Fruit fly (Drosophila melanogaster) whole organism, embryonic: Measurements from ENCODE around the gene Drsl5.

ENCODE experiments used
- Aef1 ChIP-seq: fragments of 200-800 bp; sonication (Bioruptor generic); IDR thresholded peaks from 3 replicates; pipeline ENCODE4 v1.3.6; 2022; ENCODE audit warnings: missing biosample characterization, missing genetic modification characterization
- Blimp-1 ChIP-seq: fragments of 200-800 bp; sonication (Bioruptor generic); optimal IDR thresholded peaks from 3 replicates; lab custom pipeline; 2018; ENCODE audit warnings: missing biosample characterization, missing genetic modification characterization, mild to moderate bottlenecking, moderate library complexity, missing genetic modification reagents
- CG10267 ChIP-seq: fragments of 200-800 bp; sonication (Bioruptor generic); optimal IDR thresholded peaks from 2 replicates; lab custom pipeline; 2018; ENCODE audit warnings: missing biosample characterization, mild to moderate bottlenecking, missing genetic modification characterization, moderate library complexity
- CG10366 ChIP-seq: fragments of 200-800 bp; sonication (Bioruptor generic); IDR thresholded peaks from 2 replicates; pipeline ENCODE4 v1.3.6; 2022; ENCODE audit warnings: missing biosample characterization, missing genetic modification characterization
- CG11093 ChIP-seq: fragments of 200-800 bp; sonication (Bioruptor generic); IDR thresholded peaks from 3 replicates; pipeline ENCODE4 v1.3.6; 2022; ENCODE audit warnings: missing biosample characterization, missing genetic modification characterization
- CG12219 ChIP-seq: fragments of 200-800 bp; sonication (Bioruptor generic); optimal IDR thresholded peaks from 3 replicates; lab custom pipeline; 2018; ENCODE audit warnings: missing biosample characterization, mild to moderate bottlenecking, missing genetic modification characterization
- CG13424 ChIP-seq: fragments of 200-800 bp; sonication (Bioruptor generic); optimal IDR thresholded peaks from 2 replicates; lab custom pipeline; 2019; ENCODE audit warnings: missing biosample characterization, mild to moderate bottlenecking, missing genetic modification characterization, moderate library complexity
- CG14050 ChIP-seq: fragments of 200-800 bp; sonication (Bioruptor generic); IDR thresholded peaks from 3 replicates; pipeline ENCODE4 v1.3.6; 2022; ENCODE audit warnings: missing biosample characterization, missing genetic modification characterization
- CG14860 ChIP-seq: fragments of 200-800 bp; sonication (Bioruptor generic); IDR thresholded peaks from 3 replicates; pipeline ENCODE4 v1.3.6; 2022; ENCODE audit warnings: missing biosample characterization, missing genetic modification characterization; ENCODE audit not compliant: partially characterized antibody
- CG17361 ChIP-seq: fragments of 200-800 bp; sonication (Bioruptor generic); IDR thresholded peaks from 3 replicates; pipeline ENCODE4 v1.3.6; 2022; ENCODE audit warnings: missing biosample characterization, missing genetic modification characterization
- CG17912 ChIP-seq: fragments of 200-800 bp; sonication (Bioruptor generic); optimal IDR thresholded peaks from 2 replicates; lab custom pipeline; 2018; ENCODE audit warnings: missing biosample characterization, mild to moderate bottlenecking, missing genetic modification characterization
- CG18262 ChIP-seq: fragments of 200-800 bp; optimal IDR thresholded peaks from 3 replicates; lab custom pipeline; 2019; ENCODE audit warnings: missing biosample characterization, mild to moderate bottlenecking, missing genetic modification characterization, moderate library complexity
- CG43689 ChIP-seq: fragments of 200-800 bp; sonication (Bioruptor generic); IDR thresholded peaks from 2 replicates; pipeline ENCODE4 v1.3.6; 2022; ENCODE audit warnings: missing biosample characterization, missing genetic modification characterization
- CG6175 ChIP-seq: fragments of 200-800 bp; sonication (Bioruptor generic); IDR thresholded peaks from 3 replicates; pipeline ENCODE4 v1.3.6; 2022; ENCODE audit warnings: missing biosample characterization, missing genetic modification characterization
- CG6854 ChIP-seq: fragments of 200-800 bp; sonication (Bioruptor generic); optimal IDR thresholded peaks from 3 replicates; lab custom pipeline; 2017; ENCODE audit warnings: missing biosample characterization, mild to moderate bottlenecking, missing genetic modification characterization
- CG7556 ChIP-seq: fragments of 200-800 bp; sonication (Bioruptor generic); optimal IDR thresholded peaks from 2 replicates; lab custom pipeline; 2017; ENCODE audit warnings: missing biosample characterization, mild to moderate bottlenecking, missing genetic modification characterization
- Chrac-16 ChIP-seq: fragments of 200-800 bp; sonication (Bioruptor generic); optimal IDR thresholded peaks from 3 replicates; lab custom pipeline; 2016; ENCODE audit warnings: missing biosample characterization, missing genetic modification characterization
- Dek ChIP-seq: fragments of 200-800 bp; sonication (Bioruptor generic); optimal IDR thresholded peaks from 3 replicates; lab custom pipeline; 2019; ENCODE audit warnings: missing biosample characterization, mild to moderate bottlenecking, missing genetic modification characterization, moderate library complexity
- Dfd ChIP-seq, 2 experiments: fragments of >200 bp; optimal IDR thresholded peaks; 2 replicates each; lab custom pipeline; 2017; ENCODE audit warnings: missing biosample characterization in 2 of 2, missing genetic modification characterization in 2 of 2
- Dp ChIP-seq: fragments of 200-800 bp; sonication (Bioruptor generic); optimal IDR thresholded peaks from 2 replicates; lab custom pipeline; 2018; ENCODE audit warnings: missing biosample characterization, mild to moderate bottlenecking, missing genetic modification characterization, moderate library complexity
- Drgx ChIP-seq: fragments of 200-800 bp; sonication (Bioruptor generic); IDR thresholded peaks from 2 replicates; pipeline ENCODE4 v1.3.6; 2022; ENCODE audit warnings: missing biosample characterization, missing genetic modification characterization
- HLH3B ChIP-seq: fragments of 200-800 bp; sonication (Bioruptor generic); IDR thresholded peaks from 2 replicates; pipeline ENCODE4 v1.3.6; 2022; ENCODE audit warnings: missing biosample characterization, missing genetic modification characterization
- HLH54F ChIP-seq: fragments of 200-800 bp; sonication (Bioruptor generic); optimal IDR thresholded peaks from 3 replicates; lab custom pipeline; 2016; ENCODE audit warnings: missing biosample characterization, missing genetic modification characterization
- HLHmδ ChIP-seq: fragments of 200-800 bp; sonication (Bioruptor generic); optimal IDR thresholded peaks from 2 replicates; lab custom pipeline; 2018; ENCODE audit warnings: missing biosample characterization, mild to moderate bottlenecking, missing genetic modification characterization, moderate library complexity
- HmgZ ChIP-seq: fragments of 200-800 bp; sonication (Bioruptor generic); optimal IDR thresholded peaks from 2 replicates; lab custom pipeline; 2018; ENCODE audit warnings: missing biosample characterization, mild to moderate bottlenecking, missing genetic modification characterization
- MBD-R2 ChIP-seq: fragments of 200-800 bp; sonication (Bioruptor generic); IDR thresholded peaks from 2 replicates; pipeline ENCODE4 v1.3.6; 2022; ENCODE audit warnings: missing biosample characterization, missing genetic modification characterization
- Max ChIP-seq: fragments of 200-800 bp; sonication (Bioruptor generic); optimal IDR thresholded peaks from 2 replicates; lab custom pipeline; 2016; ENCODE audit warnings: missing biosample characterization, mild to moderate bottlenecking, missing genetic modification characterization
- Mes4 ChIP-seq: fragments of 200-800 bp; sonication (Bioruptor generic); optimal IDR thresholded peaks from 2 replicates; lab custom pipeline; 2016; ENCODE audit warnings: missing biosample characterization, missing genetic modification characterization
- NC2β ChIP-seq: fragments of 200-800 bp; sonication (Bioruptor generic); optimal IDR thresholded peaks from 2 replicates; lab custom pipeline; 2016; ENCODE audit warnings: missing biosample characterization, missing genetic modification characterization
- Rfx ChIP-seq: fragments of 200-800 bp; sonication (Bioruptor generic); IDR thresholded peaks from 2 replicates; pipeline ENCODE4 v1.3.6; 2022; ENCODE audit warnings: missing biosample characterization, missing genetic modification characterization
- Sox100B ChIP-seq: fragments of 200-800 bp; sonication (Bioruptor generic); optimal IDR thresholded peaks from 3 replicates; lab custom pipeline; 2018; ENCODE audit warnings: missing biosample characterization, mild to moderate bottlenecking, missing genetic modification characterization
- Stat92E ChIP-seq, 3 experiments: fragments of >200 bp in 2 of 3; fragments of 200-800 bp in 1 of 3; sonication (Bioruptor generic) in 1 of 3; optimal IDR thresholded peaks; 2 replicates each; lab custom pipeline; 2017 to 2019; ENCODE audit warnings: missing biosample characterization in 3 of 3, missing genetic modification characterization in 3 of 3, mild to moderate bottlenecking in 1 of 3, moderate library complexity in 1 of 3
- Taf1 ChIP-seq: fragments of 200-800 bp; sonication (Bioruptor generic); IDR thresholded peaks from 2 replicates; pipeline ENCODE4 v1.3.6; 2022; ENCODE audit warnings: missing biosample characterization, missing genetic modification characterization
- Xbp1 ChIP-seq: fragments of 200-800 bp; sonication (Bioruptor generic); optimal IDR thresholded peaks from 3 replicates; lab custom pipeline; 2016; ENCODE audit warnings: missing biosample characterization, mild to moderate bottlenecking, missing genetic modification characterization
- amos ChIP-seq: fragments of 200-800 bp; sonication (Bioruptor generic); IDR thresholded peaks from 2 replicates; pipeline ENCODE4 v1.3.6; 2022; ENCODE audit warnings: missing biosample characterization, missing genetic modification characterization; ENCODE audit not compliant: partially characterized antibody
- ap ChIP-seq: fragments of 200-800 bp; sonication (Bioruptor generic); IDR thresholded peaks from 2 replicates; pipeline ENCODE4 v1.3.6; 2022; ENCODE audit warnings: missing biosample characterization, missing genetic modification characterization
- ara ChIP-seq: fragments of 200-800 bp; sonication (Bioruptor generic); IDR thresholded peaks from 2 replicates; pipeline ENCODE4 v1.3.6; 2022; ENCODE audit warnings: missing biosample characterization, missing genetic modification characterization
- bigmax ChIP-seq: fragments of 200-800 bp; sonication (Bioruptor generic); optimal IDR thresholded peaks from 2 replicates; lab custom pipeline; 2018; ENCODE audit warnings: missing biosample characterization, mild to moderate bottlenecking, missing genetic modification characterization
- cas ChIP-seq: fragments of 200-800 bp; sonication (Bioruptor generic); IDR thresholded peaks from 2 replicates; pipeline ENCODE4 v1.3.6; 2022; ENCODE audit warnings: missing biosample characterization, missing genetic modification characterization
- da ChIP-seq: fragments of 200-800 bp; sonication (Bioruptor generic); optimal IDR thresholded peaks from 2 replicates; lab custom pipeline; 2016; ENCODE audit warnings: missing biosample characterization, missing genetic modification characterization
- ems ChIP-seq: fragments of 200-800 bp; sonication (Bioruptor generic); optimal IDR thresholded peaks from 3 replicates; lab custom pipeline; 2016; ENCODE audit warnings: missing biosample characterization, missing genetic modification characterization
- fru ChIP-seq: fragments of >200 bp; optimal IDR thresholded peaks from 2 replicates; lab custom pipeline; 2017
- ftz-f1 ChIP-seq: fragments of 200-800 bp; sonication (Bioruptor generic); optimal IDR thresholded peaks from 2 replicates; lab custom pipeline; 2016; ENCODE audit warnings: missing biosample characterization, missing genetic modification characterization
- gce ChIP-seq: fragments of 200-800 bp; sonication (Bioruptor generic); IDR thresholded peaks from 3 replicates; pipeline ENCODE4 v1.3.6; 2022; ENCODE audit warnings: missing biosample characterization, missing genetic modification characterization
- grau ChIP-seq: fragments of 200-800 bp; optimal IDR thresholded peaks from 3 replicates; lab custom pipeline; 2019; ENCODE audit warnings: missing biosample characterization, mild to moderate bottlenecking, missing genetic modification characterization, moderate library complexity
- jigr1 ChIP-seq: fragments of 200-800 bp; sonication (Bioruptor generic); IDR thresholded peaks from 3 replicates; pipeline ENCODE4 v1.3.6; 2022; ENCODE audit warnings: missing biosample characterization, missing genetic modification characterization
- jumu ChIP-seq: fragments of 200-800 bp; sonication (Bioruptor generic); optimal IDR thresholded peaks from 3 replicates; lab custom pipeline; 2016; ENCODE audit warnings: missing biosample characterization, missing genetic modification characterization
- lmd ChIP-seq: fragments of 200-800 bp; sonication (Bioruptor generic); IDR thresholded peaks from 2 replicates; pipeline ENCODE4 v1.3.6; 2022; ENCODE audit warnings: missing biosample characterization, missing genetic modification characterization
- peb ChIP-seq: fragments of 200-800 bp; sonication (Bioruptor generic); IDR thresholded peaks from 2 replicates; pipeline ENCODE4 v1.3.6; 2022; ENCODE audit warnings: missing biosample characterization, missing genetic modification characterization
- seq ChIP-seq: fragments of 200-800 bp; sonication (Bioruptor generic); IDR thresholded peaks from 2 replicates; pipeline ENCODE4 v1.3.6; 2022; ENCODE audit warnings: missing biosample characterization, missing genetic modification characterization
- sima ChIP-seq: fragments of 200-800 bp; sonication (Bioruptor generic); optimal IDR thresholded peaks from 2 replicates; lab custom pipeline; 2016; ENCODE audit warnings: missing biosample characterization, missing genetic modification characterization
- sisA ChIP-seq: fragments of 200-800 bp; sonication (Bioruptor generic); IDR thresholded peaks from 2 replicates; pipeline ENCODE4 v1.3.6; 2022; ENCODE audit warnings: missing biosample characterization, missing genetic modification characterization
- yki ChIP-seq: fragments of >200 bp; optimal IDR thresholded peaks from 3 replicates; lab custom pipeline; 2018

Gene Drsl5

DNA sequence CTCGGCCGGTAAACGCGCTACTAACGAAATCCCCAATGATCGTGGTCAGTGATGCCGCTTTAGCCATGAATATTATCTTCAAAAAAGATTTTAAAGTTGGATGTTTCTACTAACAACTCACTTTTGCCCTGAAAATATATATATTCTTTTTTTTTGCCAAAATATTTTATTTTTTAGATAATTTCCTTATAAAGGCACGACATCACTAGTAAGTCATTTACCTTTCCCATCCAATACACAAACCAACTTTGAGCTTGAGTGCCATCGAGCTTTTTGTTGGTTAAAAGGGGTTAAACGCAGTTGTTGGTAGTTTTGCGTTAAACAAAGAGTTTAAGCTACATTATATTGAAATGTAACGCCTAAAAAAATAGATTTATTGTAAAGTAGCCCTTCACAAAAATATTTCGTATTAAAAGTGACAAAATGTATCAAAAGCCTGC lies 13.5 kb upstream of the Drsl5 start, which contains the start of gene CG14968 (continued):
- TF ChIP-seq CG14860 (GFP tag; lab: Robert Waterston, UW) (no peak), CG17912 (GFP tag; lab: Kevin White, UChicago) (peak; percentile 76), MBD-R2 (peak; percentile 93), ara (GFP tag; lab: Robert Waterston, UW) (peak; percentile 95), sisA (GFP tag; lab: Robert Waterston, UW) (peak; percentile 91), NC2β (GFP tag; lab: Kevin White, UChicago) (no peak), Blimp-1 (GFP tag; lab: Kevin White, UChicago) (peak; percentile 95), Drgx (peak; percentile 95), fru (lab: Kevin White, UChicago) (no peak), Max (peak; percentile 92), CG6854 (GFP tag; lab: Kevin White, UChicago) (peak; percentile 86), cas (GFP tag; lab: Robert Waterston, UW) (peak; percentile 90), jigr1 (GFP tag; lab: Robert Waterston, UW) (peak; percentile 85), amos (no peak), grau (peak; percentile 94), ftz-f1 (GFP tag; lab: Kevin White, UChicago) (peak; percentile 48), gce (GFP tag; lab: Robert Waterston, UW) (peak; percentile 92), CG14050 (GFP tag; lab: Robert Waterston, UW) (peak; percentile 97), ems (peak; percentile 91), sima (peak; percentile 69), CG10267 (tag; lab: Kevin White, UChicago) (peak; percentile 84), HLH54F (GFP tag; lab: Kevin White, UChicago) (peak; percentile 77), Aef1 (GFP tag; lab: Robert Waterston, UW) (peak; percentile 95), Dp (no peak), Dfd (GFP tag; optimal IDR thresholded peaks at IDR 0.05; lab: Kevin White, UChicago) (no peak), peb (GFP tag; lab: Robert Waterston, UW) (peak; percentile 91), CG17361 (GFP tag; lab: Robert Waterston, UW) (peak; percentile 92), bigmax (GFP tag; lab: Kevin White, UChicago) (peak; percentile 74), CG13424 (peak; percentile 96), ap (GFP tag; lab: Robert Waterston, UW) (peak; percentile 95), CG43689 (peak; percentile 94), Sox100B (peak; percentile 86), jumu (peak; percentile 66), CG11093 (GFP tag; lab: Robert Waterston, UW) (peak; percentile 66; the same call in 2 of the 3 replicates), CG6175 (GFP tag; lab: Robert Waterston, UW) (peak; percentile 94), Xbp1 (GFP tag; lab: Kevin White, UChicago) (peak; percentile 93), Stat92E (GFP tag; optimal IDR thresholded peaks at IDR 0.05; lab: Kevin White, UChicago) (no peak), Taf1 (GFP tag; lab: Robert Waterston, UW) (peak; percentile 91), HLHmδ (GFP tag; lab: Kevin White, UChicago) (no peak), CG18262 (tag; lab: Kevin White, UChicago) (peak; percentile 92), lmd (GFP tag; lab: Robert Waterston, UW) (peak; percentile 96), Chrac-16 (GFP tag; lab: Kevin White, UChicago) (peak; percentile 91), CG10366 (GFP tag; lab: Robert Waterston, UW) (peak; percentile 97), Dek (tag; lab: Kevin White, UChicago) (peak; percentile 93), Mes4 (GFP tag; lab: Kevin White, UChicago) (no peak), CG7556 (GFP tag; lab: Kevin White, UChicago) (peak; percentile 86), HLH3B (peak; percentile 96), yki (lab: Kevin White, UChicago) (no peak), da (no peak), HmgZ (tag; lab: Kevin White, UChicago) (peak; percentile 93), Rfx (GFP tag; lab: Robert Waterston, UW) (peak; percentile 99), CG12219 (GFP tag; lab: Kevin White, UChicago) (peak; percentile 77), seq (peak; percentile 96)
